Worm (Caenorhabditis elegans) whole organism, young adult: Measurements from ENCODE around the gene C34F6.7.

Source experiments
- B0336.3 ChIP-seq: fragments of 200-800 bp; sonication (Bioruptor generic); IDR thresholded peaks from 2 replicates; pipeline ENCODE4 v1.3.6; 2022; ENCODE audit warnings: missing genetic modification characterization, missing compliant biosample characterization
- C06A6.2 ChIP-seq: fragments of 200-800 bp; sonication (Bioruptor generic); conservative IDR thresholded peaks from 2 replicates; pipeline ENCODE4 v1.3.6; 2022; ENCODE audit warnings: missing genetic modification characterization, missing compliant biosample characterization
- F22D6.2 ChIP-seq: sonication (generic microtip); optimal IDR thresholded peaks from 2 replicates; lab custom pipeline; 2016; ENCODE audit warnings: mild to moderate bottlenecking, missing genetic modification characterization, missing compliant biosample characterization
- Y56A3A.18 ChIP-seq: fragments of 200-800 bp; sonication (Bioruptor generic); IDR thresholded peaks from 2 replicates; pipeline ENCODE4 v1.3.6; 2022; ENCODE audit warnings: missing genetic modification reagents, missing genetic modification characterization, missing compliant biosample characterization
- Y95B8A.8 ChIP-seq: fragments of 200-800 bp; sonication (Bioruptor generic); IDR thresholded peaks from 2 replicates; pipeline ENCODE4 v1.3.6; 2022; ENCODE audit warnings: missing genetic modification reagents, missing genetic modification characterization, missing compliant biosample characterization
- ZK185.1 ChIP-seq: sonication (generic microtip); optimal IDR thresholded peaks from 2 replicates; lab custom pipeline; 2016; ENCODE audit warnings: mild to moderate bottlenecking, missing genetic modification characterization, missing compliant biosample characterization; ENCODE audit not compliant: poor library complexity, severe bottlenecking
- aptf-2 ChIP-seq: fragments of 200-800 bp; sonication (Bioruptor generic); conservative IDR thresholded peaks from 2 replicates; pipeline ENCODE4 v1.3.6; 2022; ENCODE audit warnings: missing genetic modification reagents, missing genetic modification characterization, missing compliant biosample characterization
- bed-1 ChIP-seq: fragments of 200-800 bp; sonication (Bioruptor generic); IDR thresholded peaks from 2 replicates; pipeline ENCODE4 v1.3.6; 2022; ENCODE audit warnings: missing genetic modification reagents, missing genetic modification characterization, missing compliant biosample characterization
- bed-2 ChIP-seq: fragments of 200-800 bp; sonication (Bioruptor generic); IDR thresholded peaks from 2 replicates; pipeline ENCODE4 v1.3.6; 2022; ENCODE audit warnings: missing genetic modification reagents, missing genetic modification characterization, missing compliant biosample characterization
- cebp-1 ChIP-seq, 2 experiments: fragments of 200-800 bp in 1 of 2; sonication (Bioruptor generic) in 1 of 2; sonication (generic microtip) in 1 of 2; IDR thresholded peaks in 1 of 2; optimal IDR thresholded peaks in 1 of 2; 2 replicates each; pipeline versions ENCODE4 v1.3.6 to Lab custom; 2017 to 2022; ENCODE audit warnings: missing compliant biosample characterization in 2 of 2, missing genetic modification characterization in 2 of 2, mild to moderate bottlenecking in 1 of 2, missing genetic modification reagents in 1 of 2, moderate library complexity in 1 of 2
- ceh-40 ChIP-seq: fragments of 200-800 bp; sonication (Bioruptor generic); IDR thresholded peaks from 2 replicates; pipeline ENCODE4 v1.3.6; 2022; ENCODE audit warnings: missing genetic modification characterization, missing compliant biosample characterization
- ceh-91 ChIP-seq: fragments of 200-800 bp; sonication (Bioruptor generic); IDR thresholded peaks from 2 replicates; pipeline ENCODE4 v1.3.6; 2022; ENCODE audit warnings: missing genetic modification reagents, missing genetic modification characterization, missing compliant biosample characterization
- dox-1 ChIP-seq: fragments of 200-800 bp; sonication (Bioruptor generic); IDR thresholded peaks from 2 replicates; pipeline ENCODE4 v1.3.6; 2022; ENCODE audit warnings: missing genetic modification reagents, missing genetic modification characterization, missing compliant biosample characterization
- dpl-1 ChIP-seq: fragments of 150-350 bp; optimal IDR thresholded peaks from 2 replicates; lab custom pipeline; 2014; ENCODE audit warnings: missing biosample characterization, missing genetic modification reagents, missing genetic modification characterization
- ekl-4 ChIP-seq: fragments of 200-800 bp; sonication (Bioruptor generic); IDR thresholded peaks from 2 replicates; pipeline ENCODE4 v1.3.6; 2022; ENCODE audit warnings: missing genetic modification reagents, missing genetic modification characterization, missing compliant biosample characterization
- ets-4 ChIP-seq: fragments of 200-800 bp; sonication (Bioruptor generic); optimal IDR thresholded peaks from 2 replicates; lab custom pipeline; 2018; ENCODE audit warnings: mild to moderate bottlenecking, missing genetic modification characterization, missing compliant biosample characterization
- hmg-1.2 ChIP-seq: fragments of 200-800 bp; sonication (Bioruptor generic); IDR thresholded peaks from 2 replicates; pipeline ENCODE4 v1.3.6; 2022; ENCODE audit warnings: missing genetic modification reagents, missing genetic modification characterization, missing compliant biosample characterization
- hmg-20 ChIP-seq: fragments of 200-800 bp; sonication (Bioruptor generic); IDR thresholded peaks from 2 replicates; pipeline ENCODE4 v1.3.6; 2022; ENCODE audit warnings: missing genetic modification reagents, missing genetic modification characterization, missing compliant biosample characterization
- hrde-1 ChIP-seq: sonication (generic microtip); optimal IDR thresholded peaks from 2 replicates; lab custom pipeline; 2016; ENCODE audit warnings: missing genetic modification characterization, mild to moderate bottlenecking, missing compliant biosample characterization, moderate library complexity, missing genotype, missing genetic modification reagents, borderline replicate concordance
- lag-1 ChIP-seq: fragments of 200-800 bp; sonication (Bioruptor generic); IDR thresholded peaks from 2 replicates; pipeline ENCODE4 v1.3.6; 2022; ENCODE audit warnings: missing genetic modification reagents, missing genetic modification characterization, missing compliant biosample characterization
- let-607 ChIP-seq, 2 experiments: fragments of 200-800 bp in 1 of 2; sonication (Bioruptor generic) in 1 of 2; sonication (generic microtip) in 1 of 2; optimal IDR thresholded peaks; 2 replicates each; lab custom pipeline; 2016 to 2018; ENCODE audit warnings: mild to moderate bottlenecking in 2 of 2, missing compliant biosample characterization in 2 of 2, missing genetic modification characterization in 2 of 2, moderate library complexity in 2 of 2, missing genotype in 1 of 2
- lin-26 ChIP-seq: fragments of 200-800 bp; sonication (Bioruptor generic); IDR thresholded peaks from 2 replicates; pipeline ENCODE4 v1.3.6; 2022; ENCODE audit warnings: missing genetic modification reagents, missing genetic modification characterization, missing compliant biosample characterization
- lin-40 ChIP-seq: sonication (generic microtip); optimal IDR thresholded peaks from 2 replicates; lab custom pipeline; 2016; ENCODE audit warnings: missing genetic modification characterization, mild to moderate bottlenecking, missing compliant biosample characterization, missing genotype, missing genetic modification reagents
- lin-54 ChIP-seq: fragments of 200-800 bp; sonication (Bioruptor generic); optimal IDR thresholded peaks from 2 replicates; lab custom pipeline; 2018; ENCODE audit warnings: mild to moderate bottlenecking, missing genetic modification characterization, missing compliant biosample characterization
- madf-8 ChIP-seq: fragments of 200-800 bp; sonication (Bioruptor generic); conservative IDR thresholded peaks from 2 replicates; pipeline ENCODE4 v1.3.6; 2022; ENCODE audit warnings: missing genetic modification reagents, missing genetic modification characterization, missing compliant biosample characterization
- nfyb-1 ChIP-seq: fragments of 200-800 bp; sonication (Bioruptor generic); IDR thresholded peaks from 2 replicates; pipeline ENCODE4 v1.3.6; 2022; ENCODE audit warnings: missing genetic modification reagents, missing genetic modification characterization, missing compliant biosample characterization
- nhr-80 ChIP-seq: sonication (generic microtip); optimal IDR thresholded peaks from 2 replicates; lab custom pipeline; 2016; ENCODE audit warnings: missing genetic modification characterization, missing compliant biosample characterization
- rec-8 ChIP-seq, 2 experiments: sonication (generic microtip); optimal IDR thresholded peaks; 2 replicates each; lab custom pipeline; 2016; ENCODE audit warnings: mild to moderate bottlenecking in 2 of 2, missing genetic modification characterization in 2 of 2, missing genetic modification reagents in 2 of 2, missing genotype in 2 of 2, missing biosample characterization in 1 of 2, missing compliant biosample characterization in 1 of 2, moderate library complexity in 1 of 2
- snpc-1.1 ChIP-seq: sonication (generic microtip); optimal IDR thresholded peaks from 2 replicates; lab custom pipeline; 2017; ENCODE audit warnings: missing genetic modification characterization, mild to moderate bottlenecking, missing compliant biosample characterization, antibody characterized with exemption, moderate library complexity, missing genotype, missing genetic modification reagents; ENCODE audit not compliant: insufficient read depth
- snpc-1.3 ChIP-seq: sonication (generic microtip); optimal IDR thresholded peaks from 2 replicates; lab custom pipeline; 2017; ENCODE audit warnings: missing genetic modification characterization, mild to moderate bottlenecking, missing compliant biosample characterization, antibody characterized with exemption, moderate library complexity, missing genotype, missing genetic modification reagents; ENCODE audit not compliant: insufficient read depth
- snpc-3.4 ChIP-seq: sonication (generic microtip); optimal IDR thresholded peaks from 2 replicates; lab custom pipeline; 2017; ENCODE audit warnings: missing genetic modification characterization, mild to moderate bottlenecking, missing compliant biosample characterization, antibody characterized with exemption, moderate library complexity, missing genotype, missing genetic modification reagents
- snpc-4 ChIP-seq, 5 experiments: fragments of 150-350 bp in 1 of 5; sonication (generic microtip) in 4 of 5; optimal IDR thresholded peaks; 2 replicates each; lab custom pipeline; 2014 to 2018; ENCODE audit warnings: missing genetic modification characterization in 5 of 5, missing biosample characterization in 3 of 5, antibody characterized with exemption in 2 of 5, mild to moderate bottlenecking in 2 of 5, missing compliant biosample characterization in 2 of 5, missing genotype in 2 of 5, moderate library complexity in 2 of 5, missing genetic modification reagents in 1 of 5
- sptf-2 ChIP-seq: fragments of 200-800 bp; sonication (Bioruptor generic); optimal IDR thresholded peaks from 2 replicates; lab custom pipeline; 2018; ENCODE audit warnings: mild to moderate bottlenecking, missing genetic modification characterization, missing compliant biosample characterization
- unc-130 ChIP-seq: sonication (generic microtip); optimal IDR thresholded peaks from 2 replicates; lab custom pipeline; 2016; ENCODE audit warnings: missing genetic modification reagents, missing genetic modification characterization, missing compliant biosample characterization
- xnd-1 ChIP-seq: sonication (generic microtip); optimal IDR thresholded peaks from 2 replicates; lab custom pipeline; 2016; ENCODE audit warnings: missing genotype, missing genetic modification reagents, missing genetic modification characterization, missing compliant biosample characterization
- ztf-18 ChIP-seq: sonication (generic microtip); optimal IDR thresholded peaks from 2 replicates; lab custom pipeline; 2016; ENCODE audit warnings: missing genotype, mild to moderate bottlenecking, missing genetic modification characterization, missing compliant biosample characterization
- ztf-3 ChIP-seq: fragments of 200-800 bp; sonication (Bioruptor generic); optimal IDR thresholded peaks from 2 replicates; lab custom pipeline; 2018; ENCODE audit warnings: mild to moderate bottlenecking, missing genetic modification characterization, missing compliant biosample characterization
- ztf-6 ChIP-seq: fragments of 200-800 bp; sonication (Bioruptor generic); IDR thresholded peaks from 2 replicates; pipeline ENCODE4 v1.3.6; 2022; ENCODE audit warnings: missing genetic modification reagents, missing genetic modification characterization, missing compliant biosample characterization

The C34F6.7 gene

DNA sequence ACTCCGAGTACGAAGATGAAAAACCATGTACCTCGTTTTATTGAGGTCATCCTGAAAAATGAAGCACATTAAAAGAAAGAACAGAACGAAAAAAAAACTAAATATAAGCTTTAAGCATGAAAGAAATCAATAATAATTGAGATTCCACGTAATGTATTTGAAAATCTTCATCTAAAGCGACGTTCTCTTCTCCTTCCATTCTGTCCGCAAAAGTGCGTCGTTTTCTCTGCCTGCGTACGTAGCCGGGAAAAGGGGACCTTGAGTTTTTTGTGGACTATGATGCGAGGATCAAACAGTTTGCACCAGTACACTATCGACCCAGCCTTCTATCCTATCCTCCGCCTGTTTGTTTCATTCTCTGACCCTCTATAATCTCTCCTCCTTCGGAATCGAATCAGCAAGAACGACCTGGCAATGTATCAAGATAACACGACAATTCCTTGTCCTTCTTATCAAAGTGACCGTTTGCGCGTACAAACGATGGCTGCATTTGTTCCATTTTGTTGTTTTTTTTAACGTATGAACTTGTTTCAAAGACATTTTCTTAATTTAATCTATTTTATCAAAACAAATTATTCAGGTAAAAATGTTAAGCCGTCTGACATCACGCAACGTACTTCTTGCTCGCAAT is at the start of gene C34F6.7, which contains the start of gene idh-2:
Gene C34F6.7 (minus strand): TSS at position 51 of the 631 bp plus-strand sequence.
Gene idh-2 (plus strand): TSS at position 581 of the 631 bp plus-strand sequence.
- TF ChIP-seq lin-40 (peak; percentile 6), ztf-3 (GFP tag; lab: Kevin White, UChicago) (no peak), dox-1 (GFP tag; lab: Robert Waterston, UW) (peak; percentile 38; the same call in 1 of the 2 replicates), hmg-1.2 (GFP tag; lab: Robert Waterston, UW) (peak; percentile 11; the same call in 1 of the 2 replicates), madf-8 (GFP tag; lab: Robert Waterston, UW) (no peak), nhr-80 (tag; lab: Kevin White, UChicago) (peak; percentile 52), nfyb-1 (GFP tag; lab: Robert Waterston, UW) (0 out of 2 replicates have a peak, but pooled peaks have one; percentile 22), ceh-40 (GFP tag; lab: Robert Waterston, UW) (no peak), ztf-6 (no peak), lin-54 (GFP tag; lab: Kevin White, UChicago) (no peak)
- TF ChIP-seq, all 124 proteins: peak for 5

DNA sequence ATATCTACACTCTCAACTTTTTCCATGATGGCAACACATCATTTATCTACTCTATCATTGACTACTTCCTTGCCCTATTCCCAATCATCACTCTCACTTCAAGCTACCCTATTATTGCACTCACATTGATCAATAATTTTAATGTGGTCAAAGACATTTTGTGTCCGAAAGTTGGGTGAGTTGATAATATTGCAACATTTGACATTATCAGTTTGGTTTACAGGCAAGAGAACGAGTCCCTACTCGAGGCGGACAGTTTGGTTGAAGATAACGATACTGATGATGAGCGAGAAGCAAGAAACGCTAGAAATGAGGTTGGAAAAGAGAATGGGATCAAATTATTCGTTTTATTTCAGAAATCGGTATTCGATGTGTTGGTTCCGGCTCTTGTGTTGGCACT is 49.4 kb upstream of the C34F6.7 start:
- TF ChIP-seq F22D6.2 (tag; lab: Kevin White, UChicago): no peak
- TF ChIP-seq nhr-80 (tag; lab: Kevin White, UChicago): peak; percentile 92
- TF ChIP-seq ets-4 (GFP tag; lab: Kevin White, UChicago): peak; percentile 33

DNA sequence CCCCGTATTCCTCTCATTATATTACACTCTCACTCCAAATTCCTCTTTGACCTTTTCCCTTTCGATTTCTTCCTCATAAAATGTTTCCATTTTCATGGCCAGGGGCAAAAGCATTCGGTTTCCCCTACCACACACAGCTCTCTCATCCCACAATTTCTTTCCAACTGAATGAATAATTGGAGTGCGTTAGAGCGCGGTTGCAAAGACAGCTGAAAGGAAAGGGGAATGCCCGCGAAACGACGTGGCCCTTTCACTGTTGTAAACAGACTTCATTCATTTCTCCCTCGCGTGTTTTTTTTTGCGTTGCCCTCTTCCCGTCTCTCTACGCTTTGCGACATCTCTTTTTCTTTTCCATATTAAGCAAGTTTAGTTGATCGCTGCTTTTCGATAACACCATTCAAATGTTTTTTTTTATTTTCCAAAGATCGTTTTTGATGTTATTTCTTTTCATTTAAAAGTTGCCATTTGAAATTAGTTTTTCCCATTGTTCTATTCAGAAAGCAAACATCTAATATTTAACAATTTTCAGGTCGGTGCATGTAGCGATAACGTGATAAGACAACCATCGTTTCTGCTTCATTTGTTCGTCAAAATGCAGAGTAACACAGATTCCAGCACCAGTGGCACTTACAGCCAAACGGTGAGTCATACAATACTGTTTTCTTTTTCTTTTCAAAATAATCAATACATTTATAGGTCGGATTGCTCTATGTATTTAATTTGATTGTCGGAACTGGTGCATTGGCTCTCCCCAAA is 47.2 kb upstream of the C34F6.7 start, which contains the start of gene C03A3.2:
Gene C03A3.2 (plus strand): TSS at position 530 of the 756 bp plus-strand sequence.
- TF ChIP-seq snpc-3.4 (tag; lab: Kevin White, UChicago): no peak
- no peak for TF ChIP-seq cebp-1 (GFP tag; IDR thresholded peaks at IDR 0.05; lab: Robert Waterston, UW)
- TF ChIP-seq cebp-1 (tag; optimal IDR thresholded peaks at IDR 0.05; lab: Kevin White, UChicago): no peak
- TF ChIP-seq rec-8 (tag; optimal IDR thresholded peaks at IDR 0.05; lab: Kevin White, UChicago): no peak
- TF ChIP-seq B0336.3 (GFP tag; lab: Robert Waterston, UW): no peak
- TF ChIP-seq sptf-2 (GFP tag; lab: Kevin White, UChicago): no peak
- no peak for TF ChIP-seq snpc-1.1 (tag; lab: Kevin White, UChicago)
- TF ChIP-seq lin-40: peak; percentile 33
- no peak for TF ChIP-seq nfyb-1 (GFP tag; lab: Robert Waterston, UW)
- no peak for TF ChIP-seq hrde-1 (tag; lab: Kevin White, UChicago)
- no peak for TF ChIP-seq lin-26 (GFP tag; lab: Robert Waterston, UW)
- no peak for TF ChIP-seq ets-4 (GFP tag; lab: Kevin White, UChicago)
- TF ChIP-seq let-607 (tag; optimal IDR thresholded peaks at IDR 0.05; lab: Kevin White, UChicago): no peak
- no peak for TF ChIP-seq hmg-20 (GFP tag; lab: Robert Waterston, UW)
- TF ChIP-seq xnd-1 (tag; lab: Kevin White, UChicago): no peak
- TF ChIP-seq Y95B8A.8 (GFP tag; lab: Robert Waterston, UW): no peak
- TF ChIP-seq C06A6.2 (GFP tag; lab: Robert Waterston, UW): no peak
- TF ChIP-seq ztf-18 (tag; lab: Kevin White, UChicago): no peak
- TF ChIP-seq ZK185.1: peak; percentile 13
- no peak for TF ChIP-seq ekl-4
- no peak for TF ChIP-seq bed-2 (GFP tag; lab: Robert Waterston, UW)
- no peak for TF ChIP-seq dpl-1 (GFP tag; lab: Kevin White, UChicago)
- peak; percentile 49 for TF ChIP-seq nhr-80 (tag; lab: Kevin White, UChicago)
- no peak for TF ChIP-seq unc-130 (GFP tag; lab: Kevin White, UChicago)
- no peak for TF ChIP-seq lag-1 (GFP tag; lab: Robert Waterston, UW)
- peak; percentile 45; the same call in 1 of the 2 replicates for TF ChIP-seq hmg-1.2 (GFP tag; lab: Robert Waterston, UW)
- TF ChIP-seq bed-1 (GFP tag; lab: Robert Waterston, UW): 0 out of 2 replicates have a peak, but pooled peaks have one; percentile 60
- TF ChIP-seq snpc-4 (GFP tag; optimal IDR thresholded peaks at IDR 0.05; lab: Kevin White, UChicago): no peak
- TF ChIP-seq snpc-4 (tag; optimal IDR thresholded peaks at IDR 0.05; lab: Kevin White, UChicago): no peak
- no peak for TF ChIP-seq Y56A3A.18 (GFP tag; lab: Robert Waterston, UW)
- TF ChIP-seq ceh-91 (GFP tag; lab: Robert Waterston, UW): no peak
- no peak for TF ChIP-seq snpc-1.3 (tag; lab: Kevin White, UChicago)
- no peak for TF ChIP-seq aptf-2 (GFP tag; lab: Robert Waterston, UW)
